Worm (Caenorhabditis elegans): ENCODE measurements around the gene fut-3.

DNA sequence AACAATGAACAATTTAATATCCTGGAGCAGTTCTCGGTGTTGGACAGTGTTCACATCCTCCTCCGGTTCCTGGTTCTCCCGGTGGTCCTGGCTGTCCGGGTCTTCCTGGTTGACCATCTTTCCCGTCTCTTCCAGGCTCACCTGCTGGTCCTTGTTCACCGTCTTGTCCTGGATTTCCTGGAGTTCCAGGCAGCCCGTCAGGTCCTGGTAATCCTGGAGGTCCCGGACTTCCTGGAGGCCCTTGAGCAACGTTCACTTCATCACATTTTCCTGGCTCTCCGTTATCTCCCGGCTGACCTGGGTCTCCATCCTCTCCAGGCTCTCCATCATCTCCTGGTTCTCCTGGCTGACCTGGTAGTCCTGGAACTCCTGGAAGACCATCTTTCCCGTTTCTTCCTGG, 8.1 kb downstream of the fut-3 start:
- TF ChIP-seq tab-1 (GFP tag; IDR thresholded peaks at IDR 0.05) = no peak
- no peak for TF ChIP-seq klf-2 (GFP tag; conservative IDR thresholded peaks at IDR 0.05)
- TF ChIP-seq ztf-23 (GFP tag; IDR thresholded peaks at IDR 0.05) = no peak

Data from whole organism, midembryonic.